Worm (Caenorhabditis elegans): ENCODE results near the gene fbxb-102.

The fbxb-102 gene

ce11 chrII:12499969-12500368 lies 17.2 kb downstream of the fbxb-102 start:
- TF ChIP-seq M03D4.4 (tag; optimal IDR thresholded peaks at IDR 0.05), result no peak
- TF ChIP-seq ces-1 (GFP tag; optimal IDR thresholded peaks at IDR 0.05), result peak; percentile 91
- no peak for TF ChIP-seq bed-3 (GFP tag; optimal IDR thresholded peaks at IDR 0.05)

- TF ChIP-seq nhr-28 (tag; optimal IDR thresholded peaks at IDR 0.05) (no peak), sptf-1 (tag; optimal IDR thresholded peaks at IDR 0.05) (no peak), lin-32 (GFP tag; optimal IDR thresholded peaks at IDR 0.05) (no peak), elt-3 (tag; optimal IDR thresholded peaks at IDR 0.05) (no peak), unc-62 (GFP tag; optimal IDR thresholded peaks at IDR 0.05) (no peak), mep-1 (tag; optimal IDR thresholded peaks at IDR 0.05) (no peak), unc-39 (tag; optimal IDR thresholded peaks at IDR 0.05) (no peak), sem-2 (GFP tag; optimal IDR thresholded peaks at IDR 0.05) (no peak), snpc-4 (tag; optimal IDR thresholded peaks at IDR 0.05) (no peak), cnd-1 (tag; optimal IDR thresholded peaks at IDR 0.05) (no peak), ceh-39 (tag; optimal IDR thresholded peaks at IDR 0.05) (no peak), M03D4.4 (tag; optimal IDR thresholded peaks at IDR 0.05) (no peak), blmp-1 (tag; optimal IDR thresholded peaks at IDR 0.05) (no peak), elt-1 (tag; optimal IDR thresholded peaks at IDR 0.05; ENCODE audit: borderline replicate concordance, insufficient read depth) (no peak)
These were observed 20.1 kb downstream of the fbxb-102 start, which contains the start of gene ador-1 for ce11 chrII:12502784-12503183. Gene ador-1 (minus strand): TSS chrII:12502884.

- TF ChIP-seq ces-1 (GFP tag; optimal IDR thresholded peaks at IDR 0.05), result no peak
These were observed 23.8 kb downstream of the fbxb-102 start for ce11 chrII:12506511-12506910.

- TF ChIP-seq ceh-43 (GFP tag; optimal IDR thresholded peaks at IDR 0.05) (no peak), flh-1 (GFP tag; optimal IDR thresholded peaks at IDR 0.05) (no peak), drap-1 (GFP tag; optimal IDR thresholded peaks at IDR 0.05) (no peak), unc-62 (GFP tag; optimal IDR thresholded peaks at IDR 0.05) (no peak), mab-5 (tag; optimal IDR thresholded peaks at IDR 0.05) (no peak), mep-1 (tag; optimal IDR thresholded peaks at IDR 0.05) (no peak), ceh-83 (GFP tag; optimal IDR thresholded peaks at IDR 0.05) (no peak), ham-2 (GFP tag; optimal IDR thresholded peaks at IDR 0.05) (no peak), elt-3 (tag; optimal IDR thresholded peaks at IDR 0.05) (no peak), M03D4.4 (tag; optimal IDR thresholded peaks at IDR 0.05) (no peak), bed-3 (GFP tag; optimal IDR thresholded peaks at IDR 0.05) (no peak), ceh-39 (tag; optimal IDR thresholded peaks at IDR 0.05) (no peak)
These were observed 24.3 kb downstream of the fbxb-102 start, which contains the start of gene srh-68 for ce11 chrII:12507038-12507437. Gene srh-68 (plus strand): TSS chrII:12507338.

- no peak for TF ChIP-seq cnd-1 (tag; optimal IDR thresholded peaks at IDR 0.05)
- no peak for TF ChIP-seq mep-1 (tag; optimal IDR thresholded peaks at IDR 0.05)
- no peak for TF ChIP-seq flh-1 (GFP tag; optimal IDR thresholded peaks at IDR 0.05)
- TF ChIP-seq nhr-28 (tag; optimal IDR thresholded peaks at IDR 0.05), result no peak
- TF ChIP-seq ceh-83 (GFP tag; optimal IDR thresholded peaks at IDR 0.05), result no peak
- TF ChIP-seq drap-1 (GFP tag; optimal IDR thresholded peaks at IDR 0.05), result no peak
- TF ChIP-seq hlh-1 (tag; optimal IDR thresholded peaks at IDR 0.05), result no peak
- no peak for TF ChIP-seq tbx-8 (GFP tag; optimal IDR thresholded peaks at IDR 0.05)
- no peak for TF ChIP-seq pha-4 (tag; optimal IDR thresholded peaks at IDR 0.05)
- TF ChIP-seq ces-1 (GFP tag; optimal IDR thresholded peaks at IDR 0.05), result no peak
- no peak for TF ChIP-seq M03D4.4 (tag; optimal IDR thresholded peaks at IDR 0.05)
- TF ChIP-seq nhr-237 (tag; optimal IDR thresholded peaks at IDR 0.05), result no peak
- no peak for TF ChIP-seq unc-120 (tag; optimal IDR thresholded peaks at IDR 0.05; ENCODE audit: poor library complexity, severe bottlenecking)
- TF ChIP-seq mab-5 (tag; optimal IDR thresholded peaks at IDR 0.05), result no peak
- TF ChIP-seq ham-2 (GFP tag; optimal IDR thresholded peaks at IDR 0.05), result no peak
- no peak for TF ChIP-seq unc-62 (GFP tag; optimal IDR thresholded peaks at IDR 0.05)
- TF ChIP-seq nhr-2 (tag; optimal IDR thresholded peaks at IDR 0.05), result no peak
These were observed 25.9 kb downstream of the fbxb-102 start, which contains the start of gene srh-67 for ce11 chrII:12508650-12509049. Gene srh-67 (plus strand): TSS chrII:12508950.

- TF ChIP-seq snpc-4 (tag; optimal IDR thresholded peaks at IDR 0.05) (no peak), blmp-1 (tag; optimal IDR thresholded peaks at IDR 0.05) (no peak), mab-5 (tag; optimal IDR thresholded peaks at IDR 0.05) (no peak), ham-2 (GFP tag; optimal IDR thresholded peaks at IDR 0.05) (no peak)
These were observed 29.1 kb downstream of the fbxb-102 start, which contains the start of gene srh-73 for ce11 chrII:12511866-12512265. Gene srh-73 (plus strand): TSS chrII:12512166.

All from whole organism, mixed stage, embryonic.